Fruit fly (Drosophila melanogaster): ENCODE results near the gene CG4194.

Gene CG4194

DNA sequence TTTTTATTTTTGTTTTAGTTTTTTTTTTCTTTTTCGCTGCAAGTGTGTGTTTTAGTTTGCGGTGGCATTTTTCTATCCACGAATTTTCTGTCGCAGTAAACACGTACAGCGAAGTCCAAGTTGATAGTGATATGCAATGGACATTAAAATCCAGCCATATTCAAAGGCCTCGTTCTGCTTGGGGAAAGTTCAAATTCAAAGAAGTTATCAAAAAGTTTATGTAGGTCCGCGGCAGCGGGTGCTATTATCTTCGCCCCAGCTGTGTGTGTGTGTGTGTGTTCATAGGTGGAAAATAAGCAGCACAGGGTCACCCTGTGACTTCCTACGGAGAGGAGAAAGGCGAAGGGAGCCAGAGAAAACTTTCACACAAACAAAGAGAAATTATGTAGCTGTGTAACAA is 19.1 kb downstream of the CG4194 start (continued):
- TF ChIP-seq amos (GFP tag; IDR thresholded peaks at IDR 0.05; ENCODE audit: partially characterized antibody) (no peak), MBD-R2 (GFP tag; IDR thresholded peaks at IDR 0.05) (no peak), CG10431 (GFP tag; optimal IDR thresholded peaks at IDR 0.05) (peak; percentile 4), CG4424 (GFP tag; optimal IDR thresholded peaks at IDR 0.05) (peak; percentile 48), lola (GFP tag; optimal IDR thresholded peaks at IDR 0.05) (peak in 1 of 3 experiments; percentile 44), fd102C (GFP tag; optimal IDR thresholded peaks at IDR 0.05) (no peak), CG12219 (GFP tag; optimal IDR thresholded peaks at IDR 0.05) (peak; percentile 28), Fer1 (GFP tag; optimal IDR thresholded peaks at IDR 0.05) (peak; percentile 22), cg (GFP tag; optimal IDR thresholded peaks at IDR 0.05) (peak; percentile 44), exex (tag; optimal IDR thresholded peaks at IDR 0.05) (no peak), Gug (GFP tag; IDR thresholded peaks at IDR 0.05) (peak; percentile 73), tio (GFP tag; optimal IDR thresholded peaks at IDR 0.05) (no peak), hkb (optimal IDR thresholded peaks at IDR 0.05) (no peak), hkb (GFP tag; IDR thresholded peaks at IDR 0.05) (peak; percentile 75), CG2199 (GFP tag; IDR thresholded peaks at IDR 0.05) (0 out of 3 replicates have a peak, but pooled peaks have one; percentile 62), CG2129 (GFP tag; IDR thresholded peaks at IDR 0.05; ENCODE audit: partially characterized antibody) (no peak), CG11456 (GFP tag; IDR thresholded peaks at IDR 0.05) (0 out of 3 replicates have a peak, but pooled peaks have one; percentile 52), ham (GFP tag; IDR thresholded peaks at IDR 0.05) (no peak), CG3838 (GFP tag; optimal IDR thresholded peaks at IDR 0.05) (no peak), CG18619 (GFP tag; optimal IDR thresholded peaks at IDR 0.05) (peak; percentile 71), ranshi (GFP tag; IDR thresholded peaks at IDR 0.05) (peak; percentile 57), Hsf (GFP tag; optimal IDR thresholded peaks at IDR 0.05) (peak; percentile 48), dmrt99B (tag; optimal IDR thresholded peaks at IDR 0.05) (peak; percentile 76), usp (GFP tag; optimal IDR thresholded peaks at IDR 0.05) (no peak), CG12744 (GFP tag; optimal IDR thresholded peaks at IDR 0.05) (no peak), tx (GFP tag; optimal IDR thresholded peaks at IDR 0.05) (peak; percentile 36), CG14965 (GFP tag; optimal IDR thresholded peaks at IDR 0.05; ENCODE audit: borderline replicate concordance) (no peak), Kr (GFP tag; optimal IDR thresholded peaks at IDR 0.05) (no peak), ttk (GFP tag; IDR thresholded peaks at IDR 0.05) (peak; percentile 36), lov (optimal IDR thresholded peaks at IDR 0.05) (no peak), lov (GFP tag; IDR thresholded peaks at IDR 0.05) (0 out of 3 replicates have a peak, but pooled peaks have one; percentile 48), HmgZ (tag; optimal IDR thresholded peaks at IDR 0.05) (peak; percentile 33), CG16815 (GFP tag; optimal IDR thresholded peaks at IDR 0.05) (peak; percentile 52), CG15696 (tag; optimal IDR thresholded peaks at IDR 0.05) (no peak), NC2α (GFP tag; optimal IDR thresholded peaks at IDR 0.05) (no peak), ssp (GFP tag; IDR thresholded peaks at IDR 0.05) (peak; percentile 49), ase (GFP tag; IDR thresholded peaks at IDR 0.05) (peak; percentile 63; the same call in 1 of the 3 replicates), Nf-YB (GFP tag; optimal IDR thresholded peaks at IDR 0.05) (peak; percentile 36), cad (GFP tag; optimal IDR thresholded peaks at IDR 0.05) (no peak), BEAF-32 (GFP tag; optimal IDR thresholded peaks at IDR 0.05) (no peak), Mrtf (GFP tag; IDR thresholded peaks at IDR 0.05) (peak; percentile 44; the same call in 2 of the 3 replicates), gt (GFP tag; IDR thresholded peaks at IDR 0.05) (0 out of 2 replicates have a peak, but pooled peaks have one; percentile 16), Dad (GFP tag; optimal IDR thresholded peaks at IDR 0.05) (peak; percentile 27), ftz-f1 (GFP tag; optimal IDR thresholded peaks at IDR 0.05) (no peak), Gsc (GFP tag; IDR thresholded peaks at IDR 0.05) (peak; percentile 24; the same call in 1 of the 2 replicates), Fer2 (tag; optimal IDR thresholded peaks at IDR 0.05) (no peak), Taf1 (GFP tag; IDR thresholded peaks at IDR 0.05) (no peak), E2f1 (GFP tag; IDR thresholded peaks at IDR 0.05) (peak; percentile 65), lbe (GFP tag; optimal IDR thresholded peaks at IDR 0.05) (no peak), C15 (GFP tag; IDR thresholded peaks at IDR 0.05) (no peak), CG18262 (tag; optimal IDR thresholded peaks at IDR 0.05) (peak; percentile 69), CG9817 (tag; optimal IDR thresholded peaks at IDR 0.05) (peak; percentile 35)
